Worm (Caenorhabditis elegans) whole organism, L4/young adult: ENCODE data around the gene F36G3.3.

Source experiments
- W03F9.2 ChIP-seq: fragments of 150-350 bp; optimal IDR thresholded peaks from 2 replicates; lab custom pipeline; 2014; ENCODE audit warnings: missing biosample characterization, missing genetic modification characterization
- him-1 ChIP-seq: sonication (generic microtip); optimal IDR thresholded peaks from 2 replicates; lab custom pipeline; 2016; ENCODE audit warnings: missing genotype, missing genetic modification reagents, missing genetic modification characterization, missing compliant biosample characterization

- TF ChIP-seq him-1 (tag; lab: Kevin White, UChicago), result no peak
- no peak for TF ChIP-seq W03F9.2
These were observed 9.5 kb upstream of the F36G3.3 start, which contains the start of gene F36G3.1 for ce11 chrX:9789110-9789509.
